Worm (Caenorhabditis elegans) whole organism, L3 larva: ENCODE measurements around the gene fbxa-176.

Source experiments
- elt-1 ChIP-seq: fragments of 150-350 bp; optimal IDR thresholded peaks from 2 replicates; lab custom pipeline; 2014; ENCODE audit warnings: missing biosample characterization, missing genetic modification characterization
- elt-2 ChIP-seq: sonication (generic microtip); optimal IDR thresholded peaks from 2 replicates; lab custom pipeline; 2016; ENCODE audit warnings: missing genetic modification reagents, mild to moderate bottlenecking, missing genetic modification characterization, missing compliant biosample characterization
- elt-3 ChIP-seq, 3 experiments: fragments of 150-350 bp in 1 of 3; sonication (generic microtip) in 2 of 3; optimal IDR thresholded peaks; 2 replicates in 2 of 3; 4 replicates in 1 of 3; lab custom pipeline; 2014 to 2017; ENCODE audit warnings: missing biosample characterization in 3 of 3, missing genetic modification characterization in 3 of 3
- lin-15B ChIP-seq: fragments of 150-350 bp; optimal IDR thresholded peaks from 2 replicates; lab custom pipeline; 2014; ENCODE audit warnings: missing biosample characterization, missing genetic modification characterization
- mml-1 ChIP-seq: fragments of 150-350 bp; sonication (generic microtip); optimal IDR thresholded peaks from 3 replicates; lab custom pipeline; 2014; ENCODE audit warnings: missing biosample characterization, missing genetic modification characterization
- nhr-11 ChIP-seq: fragments of 150-350 bp; optimal IDR thresholded peaks from 2 replicates; lab custom pipeline; 2014; ENCODE audit warnings: missing biosample characterization, missing genetic modification characterization
- nhr-67 ChIP-seq: fragments of 150-350 bp; optimal IDR thresholded peaks from 2 replicates; lab custom pipeline; 2014; ENCODE audit warnings: missing biosample characterization, missing genetic modification characterization
- pha-4 ChIP-seq: fragments of 150-350 bp; optimal IDR thresholded peaks from 2 replicates; lab custom pipeline; 2014; ENCODE audit warnings: missing biosample characterization, missing genetic modification reagents, missing genetic modification characterization
- pqm-1 ChIP-seq: fragments of 150-350 bp; optimal IDR thresholded peaks from 2 replicates; lab custom pipeline; 2017; ENCODE audit warnings: missing biosample characterization, missing genetic modification characterization, inconsistent platforms
- skn-1 ChIP-seq: fragments of 150-350 bp; optimal IDR thresholded peaks from 2 replicates; lab custom pipeline; 2014; ENCODE audit warnings: missing biosample characterization, missing genetic modification characterization
- unc-62 ChIP-seq: fragments of 150-350 bp; sonication (generic microtip); optimal IDR thresholded peaks from 4 replicates; lab custom pipeline; 2014; ENCODE audit warnings: missing biosample characterization, missing genetic modification reagents, missing genetic modification characterization
- ztf-11 ChIP-seq: fragments of 150-350 bp; optimal IDR thresholded peaks from 2 replicates; lab custom pipeline; 2014; ENCODE audit warnings: missing biosample characterization, missing genetic modification characterization

ce11 chrV:17533200-17533599, 16.3 kb upstream of the fbxa-176 start:
- TF ChIP-seq pqm-1 (tag; lab: Kevin White, UChicago) = no peak
- no peak for TF ChIP-seq ztf-11 (tag; lab: Kevin White, UChicago)
- TF ChIP-seq nhr-11 (tag; lab: Kevin White, UChicago) = no peak
- TF ChIP-seq pha-4 (tag; lab: Kevin White, UChicago) = no peak
- no peak for TF ChIP-seq elt-3 (tag; optimal IDR thresholded peaks at IDR 0.05; lab: Kevin White, UChicago)
- TF ChIP-seq mml-1 (tag; lab: Kevin White, UChicago) = no peak
- TF ChIP-seq elt-2 (tag; lab: Kevin White, UChicago) = no peak
- TF ChIP-seq elt-1 (tag; lab: Kevin White, UChicago) = no peak
- no peak for TF ChIP-seq lin-15B (tag; lab: Kevin White, UChicago)
- TF ChIP-seq nhr-67 = no peak
- no peak for TF ChIP-seq unc-62 (GFP tag; lab: Kevin White, UChicago)
- no peak for TF ChIP-seq skn-1 (tag; lab: Kevin White, UChicago)
